Worm (Caenorhabditis elegans): ENCODE results near the gene ZK1240.9.
A peak's percentile ranks its signal among the peaks of the same experiment; 100 is the strongest.
"Not testable (repeated sequence)": the region's sequence is repeated elsewhere in the genome, so short reads cannot be mapped to it uniquely, and the experiment has no call there.

Gene ZK1240.9

ce11 chrII:2279839-2280238 is 38.1 kb upstream of the ZK1240.9 start, which contains the start of gene K09F6.11:
Gene K09F6.11, plus strand, starts transcription at chrII:2280139.
- TF ChIP-seq lim-6 (tag; optimal IDR thresholded peaks at IDR 0.05) (no peak), hlh-13 (GFP tag; optimal IDR thresholded peaks at IDR 0.05) (no peak), pha-4 (tag; optimal IDR thresholded peaks at IDR 0.05) (no peak), ceh-45 (GFP tag; IDR thresholded peaks at IDR 0.05) (no peak), elt-2 (tag; optimal IDR thresholded peaks at IDR 0.05) (no peak), unc-3 (GFP tag; conservative IDR thresholded peaks at IDR 0.05) (no peak), unc-3 (tag; optimal IDR thresholded peaks at IDR 0.05) (no peak), pag-3 (tag; optimal IDR thresholded peaks at IDR 0.05; ENCODE audit: borderline replicate concordance) (no peak), C08G9.2 (tag; optimal IDR thresholded peaks at IDR 0.05) (no peak), fkh-6 (tag; optimal IDR thresholded peaks at IDR 0.05) (no peak), ceh-22 (tag; optimal IDR thresholded peaks at IDR 0.05) (no peak), Y22D7AL.16 (tag; optimal IDR thresholded peaks at IDR 0.05) (no peak), npax-4 (tag; optimal IDR thresholded peaks at IDR 0.05) (no peak), ceh-6 (GFP tag; optimal IDR thresholded peaks at IDR 0.05) (no peak)

DNA sequence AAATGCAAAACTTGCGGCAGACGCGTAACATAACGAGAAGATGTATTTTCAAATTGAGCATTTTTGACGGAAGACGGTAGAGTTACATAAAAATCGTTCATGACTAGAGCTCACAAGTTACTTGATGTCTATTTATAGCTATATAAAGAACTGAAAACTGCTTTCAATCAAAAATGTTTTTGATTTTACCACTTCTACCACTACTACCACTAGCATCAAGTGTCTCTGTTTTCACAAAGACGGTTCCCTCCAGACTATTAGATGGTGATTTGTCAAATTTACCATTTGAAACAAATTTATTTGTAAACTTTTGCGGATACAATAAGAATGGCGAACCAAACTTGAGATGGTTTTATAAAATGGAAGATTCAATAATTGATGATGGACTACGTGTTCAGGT is 35.4 kb upstream of the ZK1240.9 start, which contains the start of gene K09F6.9:
Gene K09F6.9, minus strand, starts transcription at position 101 of the 400 bp plus-strand sequence.
- TF ChIP-seq odd-2 (tag; optimal IDR thresholded peaks at IDR 0.05); pag-3 (tag; optimal IDR thresholded peaks at IDR 0.05; ENCODE audit: borderline replicate concordance); ceh-24 (tag; optimal IDR thresholded peaks at IDR 0.05): not testable (repeated sequence)

ce11 chrII:2284703-2285102 is 33.3 kb upstream of the ZK1240.9 start:
- no peak for TF ChIP-seq fkh-10 (GFP tag; optimal IDR thresholded peaks at IDR 0.05)
- TF ChIP-seq nhr-232 (tag; optimal IDR thresholded peaks at IDR 0.05), result no peak
- TF ChIP-seq ceh-6 (GFP tag; optimal IDR thresholded peaks at IDR 0.05), result no peak
- no peak for TF ChIP-seq pax-1 (tag; optimal IDR thresholded peaks at IDR 0.05)
- no peak for TF ChIP-seq nhr-11 (tag; optimal IDR thresholded peaks at IDR 0.05)
- no peak for TF ChIP-seq zip-5 (tag; optimal IDR thresholded peaks at IDR 0.05)
- TF ChIP-seq unc-3 (GFP tag; conservative IDR thresholded peaks at IDR 0.05), result no peak
- no peak for TF ChIP-seq unc-3 (tag; optimal IDR thresholded peaks at IDR 0.05)
- TF ChIP-seq elt-2 (tag; optimal IDR thresholded peaks at IDR 0.05), result no peak
- TF ChIP-seq ceh-2 (tag; optimal IDR thresholded peaks at IDR 0.05), result no peak
- TF ChIP-seq pros-1 (tag; optimal IDR thresholded peaks at IDR 0.05), result no peak
- TF ChIP-seq ceh-31 (tag; optimal IDR thresholded peaks at IDR 0.05), result no peak
- no peak for TF ChIP-seq F13H6.1 (tag; optimal IDR thresholded peaks at IDR 0.05)
- no peak for TF ChIP-seq eyg-1 (tag; optimal IDR thresholded peaks at IDR 0.05)
- TF ChIP-seq nfya-1 (tag; optimal IDR thresholded peaks at IDR 0.05), result no peak
- no peak for TF ChIP-seq rnt-1 (tag; optimal IDR thresholded peaks at IDR 0.05)
- no peak for TF ChIP-seq ceh-45 (GFP tag; IDR thresholded peaks at IDR 0.05)
- TF ChIP-seq mec-3 (tag; optimal IDR thresholded peaks at IDR 0.05; ENCODE audit: borderline replicate concordance), result no peak
- no peak for TF ChIP-seq fax-1 (tag; optimal IDR thresholded peaks at IDR 0.05)

ce11 chrII:2288798-2289197 is 29.2 kb upstream of the ZK1240.9 start, which contains the start of the genes K09F6.10 and K09F6.13:
Gene K09F6.10, minus strand, starts transcription at chrII:2288883.
Gene K09F6.13, plus strand, starts transcription at chrII:2289114.
- TF ChIP-seq ceh-19 (GFP tag; optimal IDR thresholded peaks at IDR 0.05) (no peak), Y22D7AL.16 (tag; optimal IDR thresholded peaks at IDR 0.05) (no peak), rnt-1 (tag; optimal IDR thresholded peaks at IDR 0.05) (no peak), gmeb-2 (tag; optimal IDR thresholded peaks at IDR 0.05) (no peak), lim-6 (tag; optimal IDR thresholded peaks at IDR 0.05) (no peak), ceh-24 (tag; optimal IDR thresholded peaks at IDR 0.05) (no peak), lin-11 (tag; optimal IDR thresholded peaks at IDR 0.05) (no peak), zip-5 (tag; optimal IDR thresholded peaks at IDR 0.05) (no peak), ceh-45 (GFP tag; IDR thresholded peaks at IDR 0.05) (no peak)

- TF ChIP-seq rnt-1 (tag; optimal IDR thresholded peaks at IDR 0.05) (no peak), C38D4.7 (GFP tag; optimal IDR thresholded peaks at IDR 0.05) (no peak), unc-3 (GFP tag; conservative IDR thresholded peaks at IDR 0.05) (no peak), unc-3 (tag; optimal IDR thresholded peaks at IDR 0.05) (peak; percentile 50), unc-55 (GFP tag; optimal IDR thresholded peaks at IDR 0.05) (peak; percentile 87)
Measured at ce11 chrII:2289441-2289840, 28.5 kb upstream of the ZK1240.9 start.

Measured in whole organism, late embryonic.